Fruit fly (Drosophila melanogaster) whole organism, pupa: ENCODE measurements around the gene TbCMF46.

ENCODE experiments used
- CG12605 ChIP-seq: fragments of 200-800 bp; sonication (Bioruptor generic); IDR thresholded peaks from 2 replicates; pipeline ENCODE4 v1.3.6; 2022; ENCODE audit warnings: missing biosample characterization, missing genetic modification characterization
- CG32121 ChIP-seq: fragments of 200-800 bp; sonication (Bioruptor generic); IDR thresholded peaks from 2 replicates; pipeline ENCODE4 v1.3.6; 2022; ENCODE audit warnings: missing biosample characterization, missing genetic modification characterization
- gl ChIP-seq: fragments of 200-800 bp; sonication (Bioruptor generic); optimal IDR thresholded peaks from 2 replicates; lab custom pipeline; 2018; ENCODE audit warnings: missing biosample characterization, mild to moderate bottlenecking, missing genetic modification characterization

DNA sequence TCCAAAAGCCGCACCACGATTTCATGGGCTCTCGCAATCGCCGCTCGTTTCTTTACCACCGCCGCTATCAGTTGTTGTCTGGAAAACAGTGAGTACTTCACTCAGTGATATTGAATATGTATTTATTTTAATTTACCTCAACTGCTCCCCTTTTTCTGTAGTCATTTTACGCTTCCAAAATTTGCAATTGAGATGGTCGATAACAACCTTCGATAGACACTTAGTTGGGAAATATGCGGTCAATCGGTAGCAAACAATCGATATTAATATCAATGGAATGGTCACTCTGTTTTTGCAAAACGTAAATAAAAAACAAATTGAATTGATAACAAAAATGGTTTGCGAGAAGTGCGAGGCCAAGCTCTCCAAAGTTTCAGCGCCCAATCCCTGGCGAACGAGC, 34.1 kb downstream of the TbCMF46 start, which contains the start of the genes CG34183 and CG4537:
- TF ChIP-seq CG12605 (GFP tag; lab: Robert Waterston, UW) = no peak
- no peak for TF ChIP-seq gl (tag; lab: Kevin White, UChicago)
- no peak for TF ChIP-seq CG32121 (GFP tag; lab: Robert Waterston, UW)
